Worm (Caenorhabditis elegans) whole organism, L2 larva: ENCODE data around the gene Y53C12A.3.
A peak's percentile ranks its signal among the peaks of the same experiment; 100 is the strongest.

Experiments
- ZK546.5 ChIP-seq: sonication (generic microtip); optimal IDR thresholded peaks from 2 replicates; lab custom pipeline; 2017; ENCODE audit warnings: missing biosample characterization, missing genetic modification characterization
- ama-1 ChIP-seq: fragments of 150-350 bp; optimal IDR thresholded peaks from 2 replicates; lab custom pipeline; 2018; ENCODE audit warnings: inconsistent platforms
- blmp-1 ChIP-seq: sonication (generic microtip); optimal IDR thresholded peaks from 2 replicates; lab custom pipeline; 2017; ENCODE audit warnings: missing genetic modification characterization, mild to moderate bottlenecking, missing compliant biosample characterization, antibody characterized with exemption, moderate library complexity; ENCODE audit not compliant: insufficient read depth
- ceh-82 ChIP-seq: fragments of 150-350 bp; optimal IDR thresholded peaks from 2 replicates; lab custom pipeline; 2014; ENCODE audit warnings: missing biosample characterization, missing genetic modification characterization
- crh-2 ChIP-seq: sonication (generic microtip); optimal IDR thresholded peaks from 2 replicates; lab custom pipeline; 2017; ENCODE audit warnings: missing biosample characterization, missing genetic modification characterization
- dmd-4 ChIP-seq: sonication (generic microtip); optimal IDR thresholded peaks from 2 replicates; lab custom pipeline; 2017; ENCODE audit warnings: missing biosample characterization, missing genetic modification characterization
- elt-3 ChIP-seq: sonication (generic microtip); optimal IDR thresholded peaks from 2 replicates; lab custom pipeline; 2017; ENCODE audit warnings: missing biosample characterization, missing genetic modification characterization
- lin-13 ChIP-seq: fragments of 150-350 bp; optimal IDR thresholded peaks from 2 replicates; lab custom pipeline; 2014; ENCODE audit warnings: missing biosample characterization, missing genetic modification reagents, missing genetic modification characterization
- lin-39 ChIP-seq: fragments of 150-350 bp; optimal IDR thresholded peaks from 2 replicates; lab custom pipeline; 2014; ENCODE audit warnings: missing biosample characterization, missing genetic modification reagents, missing genetic modification characterization
- nhr-129 ChIP-seq: fragments of 150-350 bp; optimal IDR thresholded peaks from 2 replicates; lab custom pipeline; 2014; ENCODE audit warnings: missing biosample characterization, missing genetic modification characterization
- sma-3 ChIP-seq: sonication (generic microtip); optimal IDR thresholded peaks from 2 replicates; lab custom pipeline; 2016; ENCODE audit warnings: missing genetic modification reagents, missing genetic modification characterization, missing compliant biosample characterization
- snpc-4 ChIP-seq: fragments of 150-350 bp; optimal IDR thresholded peaks from 2 replicates; lab custom pipeline; 2014; ENCODE audit warnings: missing biosample characterization, missing genetic modification characterization
- zag-1 ChIP-seq: fragments of 150-350 bp; optimal IDR thresholded peaks from 2 replicates; lab custom pipeline; 2014; ENCODE audit warnings: missing biosample characterization, missing genetic modification characterization
- ztf-11 ChIP-seq: sonication (generic microtip); optimal IDR thresholded peaks from 2 replicates; lab custom pipeline; 2017; ENCODE audit warnings: missing biosample characterization, missing genetic modification characterization

ce11 chrII:9668959-9669358 is 37.1 kb downstream of the Y53C12A.3 start, which contains the start of gene taf-8:
- TF ChIP-seq sma-3 = peak; percentile 32
- TF ChIP-seq blmp-1 (tag; lab: Kevin White, UChicago) = no peak
- TF ChIP-seq snpc-4 (tag; lab: Kevin White, UChicago) = no peak
- TF ChIP-seq dmd-4 (tag; lab: Kevin White, UChicago) = no peak
- no peak for TF ChIP-seq ama-1 (lab: Kevin White, UChicago)
- TF ChIP-seq ztf-11 (tag; lab: Kevin White, UChicago) = no peak
- no peak for TF ChIP-seq elt-3 (tag; lab: Kevin White, UChicago)
- no peak for TF ChIP-seq zag-1 (tag; lab: Kevin White, UChicago)
- no peak for TF ChIP-seq lin-39 (tag; lab: Kevin White, UChicago)
- TF ChIP-seq lin-13 (GFP tag; lab: Kevin White, UChicago) = peak; percentile 38
- TF ChIP-seq nhr-129 = peak; percentile 22
- peak; percentile 67 for TF ChIP-seq crh-2 (tag; lab: Kevin White, UChicago)
- no peak for TF ChIP-seq ZK546.5 (tag; lab: Kevin White, UChicago)
- no peak for TF ChIP-seq ceh-82 (tag; lab: Kevin White, UChicago)
